Worm (Caenorhabditis elegans): ENCODE results near the gene irld-2.

- TF ChIP-seq ama-1 (optimal IDR thresholded peaks at IDR 0.05) (no peak), pes-1 (GFP tag; IDR thresholded peaks at IDR 0.05) (no peak), hmbx-1 (tag; optimal IDR thresholded peaks at IDR 0.05) (no peak)
Observed at ce11 chrX:13376851-13377250, 18.0 kb downstream of the irld-2 start, which contains the start of the genes C49F8.14 and gem-1.
